Fruit fly (Drosophila melanogaster): ENCODE data around the gene cona.

cona gene

dm6 chr3R:18361694-18362093 lies 23.9 kb upstream of the cona start, which contains the start of gene hmw:
Gene hmw, plus strand, starts transcription at chr3R:18361994.
- no peak for TF ChIP-seq CG11902 (GFP tag; optimal IDR thresholded peaks at IDR 0.05)
- TF ChIP-seq CG1621 (tag; optimal IDR thresholded peaks at IDR 0.05): no peak
- no peak for TF ChIP-seq CG16779 (tag; optimal IDR thresholded peaks at IDR 0.05)
- no peak for TF ChIP-seq cyc (GFP tag; optimal IDR thresholded peaks at IDR 0.05)
- TF ChIP-seq Hr38 (GFP tag; optimal IDR thresholded peaks at IDR 0.05): no peak
- no peak for TF ChIP-seq Sox14 (GFP tag; optimal IDR thresholded peaks at IDR 0.05)
- TF ChIP-seq Eip78C (GFP tag): no peak
- TF ChIP-seq CG7368 (GFP tag; optimal IDR thresholded peaks at IDR 0.05): no peak
- TF ChIP-seq vri (GFP tag; optimal IDR thresholded peaks at IDR 0.05): no peak
- no peak for TF ChIP-seq Ets96B (tag; optimal IDR thresholded peaks at IDR 0.05)
- TF ChIP-seq topi (GFP tag; optimal IDR thresholded peaks at IDR 0.05): no peak

dm6 chr3R:18365978-18366643 lies 19.5 kb upstream of the cona start, which contains the start of the genes WRNexo and Nup43:
Gene WRNexo, minus strand, starts transcription at chr3R:18366162.
Gene Nup43, plus strand, starts transcription at chr3R:18366638.
- TF ChIP-seq CG11902 (GFP tag; optimal IDR thresholded peaks at IDR 0.05) (peak; percentile 40), dsx (GFP tag; optimal IDR thresholded peaks at IDR 0.05; ENCODE audit: poor library complexity, severe bottlenecking) (no peak), CG1621 (tag; optimal IDR thresholded peaks at IDR 0.05) (no peak), CG32006 (GFP tag; optimal IDR thresholded peaks at IDR 0.05) (peak; percentile 46), CG7368 (GFP tag; optimal IDR thresholded peaks at IDR 0.05) (no peak), vri (GFP tag; optimal IDR thresholded peaks at IDR 0.05) (no peak), svp (GFP tag) (peak; percentile 65), net (GFP tag; optimal IDR thresholded peaks at IDR 0.05) (peak; percentile 4), lz (GFP tag; optimal IDR thresholded peaks at IDR 0.05) (peak; percentile 37), topi (GFP tag; optimal IDR thresholded peaks at IDR 0.05) (peak; percentile 29), CG3919 (GFP tag; optimal IDR thresholded peaks at IDR 0.05) (peak; percentile 30), spab (GFP tag; optimal IDR thresholded peaks at IDR 0.05) (no peak), pdm3 (GFP tag; optimal IDR thresholded peaks at IDR 0.05) (peak; percentile 52), OdsH (GFP tag; optimal IDR thresholded peaks at IDR 0.05) (peak; percentile 52), CG4318 (GFP tag; optimal IDR thresholded peaks at IDR 0.05) (no peak), CG10631 (GFP tag; optimal IDR thresholded peaks at IDR 0.05) (peak; percentile 52), CG31627 (GFP tag; optimal IDR thresholded peaks at IDR 0.05) (peak; percentile 49), Ets21C (GFP tag; optimal IDR thresholded peaks at IDR 0.05) (peak; percentile 33), cyc (GFP tag; optimal IDR thresholded peaks at IDR 0.05) (peak; percentile 54), Sox15 (GFP tag; optimal IDR thresholded peaks at IDR 0.05) (peak; percentile 26), acj6 (GFP tag; optimal IDR thresholded peaks at IDR 0.05) (peak; percentile 48), CG3032 (tag; optimal IDR thresholded peaks at IDR 0.05) (peak; percentile 43), fkh (GFP tag; optimal IDR thresholded peaks at IDR 0.05) (peak; percentile 47), Hr38 (GFP tag; optimal IDR thresholded peaks at IDR 0.05) (no peak), Eip75B (GFP tag; optimal IDR thresholded peaks at IDR 0.05) (peak; percentile 30), CG10669 (GFP tag; optimal IDR thresholded peaks at IDR 0.05) (peak; percentile 6), esn (GFP tag; optimal IDR thresholded peaks at IDR 0.05) (peak; percentile 53), CG34406 (GFP tag; optimal IDR thresholded peaks at IDR 0.05) (peak; percentile 22), Sox14 (GFP tag; optimal IDR thresholded peaks at IDR 0.05) (peak; percentile 57), Met (GFP tag; optimal IDR thresholded peaks at IDR 0.05) (peak; percentile 21), Hr39 (GFP tag; optimal IDR thresholded peaks at IDR 0.05) (peak; percentile 56), Ets96B (tag; optimal IDR thresholded peaks at IDR 0.05) (peak; percentile 2), Gug (GFP tag; IDR thresholded peaks at IDR 0.05) (no peak), Eip78C (GFP tag) (peak; percentile 72), CG6808 (GFP tag; optimal IDR thresholded peaks at IDR 0.05) (no peak), Hr4 (GFP tag; optimal IDR thresholded peaks at IDR 0.05) (peak; percentile 56), ss (GFP tag; optimal IDR thresholded peaks at IDR 0.05) (no peak), CG8632 (GFP tag; optimal IDR thresholded peaks at IDR 0.05) (no peak), CG6163 (GFP tag; IDR thresholded peaks at IDR 0.05) (no peak; the same call in 2 of the 3 replicates), CG6792 (GFP tag; optimal IDR thresholded peaks at IDR 0.05) (peak; percentile 31), Smox (GFP tag; optimal IDR thresholded peaks at IDR 0.05) (peak; percentile 45)

Data from whole organism, prepupa.